Worm (Caenorhabditis elegans): ENCODE data around the gene hpo-34.

hpo-34 gene

ce11 chrX:11474605-11475385 lies 44.1 kb downstream of the hpo-34 start:
- TF ChIP-seq let-526 (GFP tag; IDR thresholded peaks at IDR 0.05): no peak
- TF ChIP-seq bed-2 (GFP tag; IDR thresholded peaks at IDR 0.05): no peak
- TF ChIP-seq lin-35 (GFP tag; optimal IDR thresholded peaks at IDR 0.05): peak in 1 of 3 experiments; percentile 12
- no peak for TF ChIP-seq ztf-22 (GFP tag; optimal IDR thresholded peaks at IDR 0.05)
- no peak for TF ChIP-seq dox-1 (GFP tag; IDR thresholded peaks at IDR 0.05)

ce11 chrX:11474149-11474585 lies 44.7 kb downstream of the hpo-34 start:
- 0 out of 2 replicates have a peak, but pooled peaks have one; percentile 42 for TF ChIP-seq ztf-25 (GFP tag; IDR thresholded peaks at IDR 0.05)
- TF ChIP-seq gei-17 (GFP tag; optimal IDR thresholded peaks at IDR 0.05): no peak
- TF ChIP-seq F37B4.10 (GFP tag; IDR thresholded peaks at IDR 0.05): 0 out of 2 replicates have a peak, but pooled peaks have one; percentile 22
- TF ChIP-seq F33H1.4 (GFP tag; IDR thresholded peaks at IDR 0.05): no peak
- 0 out of 2 replicates have a peak, but pooled peaks have one; percentile 47 for TF ChIP-seq zfh-2 (GFP tag; conservative IDR thresholded peaks at IDR 0.05)
- TF ChIP-seq snpc-1.1 (tag; optimal IDR thresholded peaks at IDR 0.05; ENCODE audit: insufficient read depth): no peak
- no peak for TF ChIP-seq snpc-3.4 (tag; optimal IDR thresholded peaks at IDR 0.05)
- no peak for TF ChIP-seq hlh-26 (GFP tag; conservative IDR thresholded peaks at IDR 0.05)

DNA sequence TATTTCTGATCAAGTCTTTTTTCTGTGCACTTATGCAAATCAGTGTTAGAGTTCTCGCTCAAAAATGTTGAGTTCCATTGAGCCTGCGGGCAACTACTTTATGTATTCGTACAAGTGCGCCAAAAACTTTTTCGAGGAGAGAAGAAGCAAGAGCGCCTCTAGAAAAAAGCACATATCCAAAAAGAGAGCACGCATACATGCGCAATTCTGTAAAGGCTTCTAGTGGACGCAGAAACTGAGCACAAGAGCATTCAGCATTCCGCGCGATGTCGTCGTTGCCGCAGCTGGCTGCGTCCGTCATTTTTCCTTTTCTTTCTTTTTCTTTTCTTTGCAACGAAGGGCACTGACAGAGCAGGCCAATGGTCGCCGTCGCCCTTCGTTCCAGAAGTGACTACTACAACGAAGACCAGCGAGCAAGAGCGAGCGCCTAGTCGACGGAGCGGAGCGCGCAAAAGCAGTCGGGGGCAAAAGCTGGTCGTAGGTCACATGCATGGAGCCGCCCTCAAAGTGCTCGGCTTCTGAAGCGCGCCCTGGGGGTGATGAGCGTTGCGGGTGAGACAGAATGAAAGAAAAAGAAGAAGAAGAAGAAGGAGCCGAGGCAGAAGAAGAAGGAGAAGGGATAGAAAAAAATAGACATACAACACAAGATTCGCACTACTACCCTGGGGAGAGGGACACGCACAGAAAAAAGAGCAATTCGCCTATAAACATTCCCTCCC lies 45.8 kb downstream of the hpo-34 start:
- TF ChIP-seq Y53G8AR.9 (GFP tag; conservative IDR thresholded peaks at IDR 0.05) (no peak), egrh-3 (GFP tag; IDR thresholded peaks at IDR 0.05) (peak; percentile 84), tlf-1 (GFP tag; optimal IDR thresholded peaks at IDR 0.05) (peak; percentile 18), chd-7 (tag; optimal IDR thresholded peaks at IDR 0.05) (peak; percentile 48), attf-5 (GFP tag; optimal IDR thresholded peaks at IDR 0.05) (peak; percentile 3), B0336.3 (GFP tag; IDR thresholded peaks at IDR 0.05) (peak; percentile 48; the same call in 1 of the 2 replicates), K12H6.12 (tag; optimal IDR thresholded peaks at IDR 0.05) (peak; percentile 86), dox-1 (GFP tag; IDR thresholded peaks at IDR 0.05) (peak; percentile 68), lin-40 (tag; optimal IDR thresholded peaks at IDR 0.05) (peak; percentile 66), zfh-2 (GFP tag; conservative IDR thresholded peaks at IDR 0.05) (peak; percentile 99), let-607 (tag; optimal IDR thresholded peaks at IDR 0.05) (peak in 1 of 2 experiments; percentile 15), ztf-25 (GFP tag; IDR thresholded peaks at IDR 0.05) (no peak), ztf-26 (tag; optimal IDR thresholded peaks at IDR 0.05) (peak; percentile 35), somi-1 (GFP tag; optimal IDR thresholded peaks at IDR 0.05) (peak; percentile 32), nfya-2 (GFP tag; IDR thresholded peaks at IDR 0.05) (no peak), snpc-4 (GFP tag; optimal IDR thresholded peaks at IDR 0.05) (no peak), snpc-4 (tag; optimal IDR thresholded peaks at IDR 0.05) (peak in 2 of 4 experiments; percentile 21 to 54), atf-7 (tag; optimal IDR thresholded peaks at IDR 0.05) (peak; percentile 24), ceh-79 (tag; optimal IDR thresholded peaks at IDR 0.05) (no peak), mcd-1 (GFP tag; IDR thresholded peaks at IDR 0.05) (0 out of 2 replicates have a peak, but pooled peaks have one; percentile 22), ceh-58 (GFP tag; IDR thresholded peaks at IDR 0.05) (no peak), cebp-1 (GFP tag; IDR thresholded peaks at IDR 0.05) (no peak), cebp-1 (tag; optimal IDR thresholded peaks at IDR 0.05) (peak; percentile 65), dpff-1 (tag; optimal IDR thresholded peaks at IDR 0.05) (peak; percentile 23), lag-1 (GFP tag; IDR thresholded peaks at IDR 0.05) (no peak), aptf-2 (GFP tag; conservative IDR thresholded peaks at IDR 0.05) (no peak), madf-10 (tag; optimal IDR thresholded peaks at IDR 0.05) (peak; percentile 98), rec-8 (tag; optimal IDR thresholded peaks at IDR 0.05) (no peak)

Data from whole organism, young adult.